Worm (Caenorhabditis elegans) whole organism, L1 larva: ENCODE results near the gene F21D9.11.

Experiments
- C34B4.2 ChIP-seq: sonication (generic microtip); optimal IDR thresholded peaks from 2 replicates; lab custom pipeline; 2017; ENCODE audit warnings: mild to moderate bottlenecking, missing genetic modification characterization, missing compliant biosample characterization
- elt-3 ChIP-seq, 6 experiments: fragments of 150-350 bp in 1 of 6; sonication (generic microtip); optimal IDR thresholded peaks; 2 replicates each; lab custom pipeline; 2017 to 2018; ENCODE audit warnings: missing biosample characterization in 6 of 6, missing genetic modification characterization in 6 of 6, inconsistent platforms in 1 of 6
- lin-15B ChIP-seq: fragments of 150-350 bp; sonication (generic microtip); optimal IDR thresholded peaks from 3 replicates; lab custom pipeline; 2014; ENCODE audit warnings: missing biosample characterization, missing genetic modification characterization
- mdl-1 ChIP-seq, 2 experiments: fragments of 150-350 bp; optimal IDR thresholded peaks; 2 replicates each; lab custom pipeline; 2014 to 2017; ENCODE audit warnings: missing biosample characterization in 2 of 2, missing genetic modification characterization in 2 of 2, inconsistent platforms in 1 of 2
- nhr-11 ChIP-seq: fragments of 150-350 bp; optimal IDR thresholded peaks from 2 replicates; lab custom pipeline; 2014; ENCODE audit warnings: missing biosample characterization, missing genetic modification characterization
- nhr-237 ChIP-seq: fragments of 150-350 bp; optimal IDR thresholded peaks from 2 replicates; lab custom pipeline; 2014; ENCODE audit warnings: missing biosample characterization, missing genetic modification characterization
- nhr-90 ChIP-seq: sonication (generic microtip); optimal IDR thresholded peaks from 2 replicates; lab custom pipeline; 2016; ENCODE audit warnings: mild to moderate bottlenecking, missing genetic modification characterization, missing compliant biosample characterization; ENCODE audit not compliant: poor library complexity
- snpc-4 ChIP-seq: fragments of 150-350 bp; optimal IDR thresholded peaks from 2 replicates; lab custom pipeline; 2014; ENCODE audit warnings: missing biosample characterization, missing genetic modification characterization
- unc-62 ChIP-seq: fragments of 150-350 bp; optimal IDR thresholded peaks from 2 replicates; lab custom pipeline; 2014; ENCODE audit warnings: missing biosample characterization, missing genetic modification reagents, missing genetic modification characterization
- ztf-4 ChIP-seq: fragments of 150-350 bp; optimal IDR thresholded peaks from 2 replicates; lab custom pipeline; 2014; ENCODE audit warnings: missing biosample characterization, missing genetic modification characterization

ce11 chrV:19237204-19237603 is 14.7 kb upstream of the F21D9.11 start, which contains the start of gene fbxb-2:
- TF ChIP-seq lin-15B (tag; lab: Kevin White, UChicago) (no peak), nhr-90 (tag; lab: Kevin White, UChicago) (no peak), nhr-11 (tag; lab: Kevin White, UChicago) (no peak), snpc-4 (no peak), mdl-1 (tag; optimal IDR thresholded peaks at IDR 0.05; lab: Kevin White, UChicago) (no peak), nhr-237 (tag; lab: Kevin White, UChicago) (no peak), ztf-4 (no peak), C34B4.2 (no peak), elt-3 (tag; optimal IDR thresholded peaks at IDR 0.05; lab: Kevin White, UChicago) (no peak), unc-62 (GFP tag; lab: Kevin White, UChicago) (no peak)
